Fruit fly (Drosophila melanogaster) whole organism, embryonic: Measurements from ENCODE around the gene osy.

Experiments
- BEAF-32 ChIP-seq: fragments of 200-800 bp; sonication (Bioruptor generic); optimal IDR thresholded peaks from 3 replicates; lab custom pipeline; 2017; ENCODE audit warnings: missing biosample characterization, missing genetic modification characterization, mild to moderate bottlenecking, moderate library complexity, missing genetic modification reagents
- CG10321 ChIP-seq: fragments of 200-800 bp; sonication (Bioruptor generic); IDR thresholded peaks from 2 replicates; pipeline ENCODE4 v1.3.6; 2022; ENCODE audit warnings: missing biosample characterization, missing genetic modification characterization
- CG10543 ChIP-seq: fragments of 200-800 bp; sonication (Bioruptor generic); optimal IDR thresholded peaks from 3 replicates; lab custom pipeline; 2017; ENCODE audit warnings: missing biosample characterization, mild to moderate bottlenecking, missing genetic modification characterization, moderate library complexity
- CG11247 ChIP-seq: fragments of 200-800 bp; sonication (Bioruptor generic); IDR thresholded peaks from 2 replicates; pipeline ENCODE4 v1.3.6; 2022; ENCODE audit warnings: missing biosample characterization, missing genetic modification characterization
- CG12219 ChIP-seq: fragments of 200-800 bp; sonication (Bioruptor generic); optimal IDR thresholded peaks from 3 replicates; lab custom pipeline; 2018; ENCODE audit warnings: missing biosample characterization, mild to moderate bottlenecking, missing genetic modification characterization
- CG1233 ChIP-seq: fragments of 200-800 bp; sonication (Bioruptor generic); optimal IDR thresholded peaks from 4 replicates; lab custom pipeline; 2018; ENCODE audit warnings: missing biosample characterization, mild to moderate bottlenecking, missing genetic modification characterization
- CG1603 ChIP-seq: fragments of 200-800 bp; sonication (Bioruptor generic); optimal IDR thresholded peaks from 2 replicates; lab custom pipeline; 2019; ENCODE audit warnings: missing biosample characterization, mild to moderate bottlenecking, missing genetic modification characterization, moderate library complexity
- CG1792 ChIP-seq: fragments of 200-800 bp; sonication (Bioruptor generic); optimal IDR thresholded peaks from 2 replicates; lab custom pipeline; 2016; ENCODE audit warnings: missing biosample characterization, missing genetic modification characterization
- CG30403 ChIP-seq: fragments of 200-800 bp; sonication (Bioruptor generic); optimal IDR thresholded peaks from 3 replicates; lab custom pipeline; 2016; ENCODE audit warnings: missing biosample characterization, missing genetic modification characterization
- CG31441 ChIP-seq: fragments of 200-800 bp; sonication (Bioruptor generic); IDR thresholded peaks from 2 replicates; pipeline ENCODE4 v1.3.6; 2022; ENCODE audit warnings: missing biosample characterization, missing genetic modification characterization
- CG3163 ChIP-seq: fragments of 200-800 bp; sonication (Bioruptor generic); optimal IDR thresholded peaks from 3 replicates; lab custom pipeline; 2016; ENCODE audit warnings: missing biosample characterization, missing genetic modification characterization
- CG32767 ChIP-seq: fragments of 200-800 bp; sonication (Bioruptor generic); IDR thresholded peaks from 2 replicates; pipeline ENCODE4 v1.3.6; 2022; ENCODE audit warnings: missing biosample characterization, missing genetic modification characterization
- CG3847 ChIP-seq: fragments of 200-800 bp; sonication (Bioruptor generic); IDR thresholded peaks from 2 replicates; pipeline ENCODE4 v1.3.6; 2022; ENCODE audit warnings: missing biosample characterization, missing genetic modification characterization
- CG3995 ChIP-seq: fragments of 200-800 bp; sonication (Bioruptor generic); optimal IDR thresholded peaks from 3 replicates; lab custom pipeline; 2016; ENCODE audit warnings: missing biosample characterization, missing genetic modification characterization
- CG4404 ChIP-seq: fragments of 200-800 bp; sonication (Bioruptor generic); IDR thresholded peaks from 2 replicates; pipeline ENCODE4 v1.3.6; 2022; ENCODE audit warnings: missing biosample characterization, missing genetic modification characterization
- CG6254 ChIP-seq: fragments of 200-800 bp; sonication (Bioruptor generic); optimal IDR thresholded peaks from 3 replicates; lab custom pipeline; 2017; ENCODE audit warnings: mild to moderate bottlenecking, missing biosample characterization, missing genetic modification reagents, missing genetic modification characterization
- CG6654 ChIP-seq: fragments of 200-800 bp; sonication (Bioruptor generic); optimal IDR thresholded peaks from 2 replicates; lab custom pipeline; 2017; ENCODE audit warnings: missing biosample characterization, mild to moderate bottlenecking, missing genetic modification characterization
- CG7745 ChIP-seq: fragments of 200-800 bp; sonication (Bioruptor generic); optimal IDR thresholded peaks from 2 replicates; lab custom pipeline; 2018; ENCODE audit warnings: missing biosample characterization, mild to moderate bottlenecking, missing genetic modification characterization, moderate library complexity
- CG7786 ChIP-seq: fragments of 200-800 bp; sonication (Bioruptor generic); optimal IDR thresholded peaks from 2 replicates; lab custom pipeline; 2016; ENCODE audit warnings: missing biosample characterization, missing genetic modification characterization
- CG8388 ChIP-seq: fragments of 200-800 bp; sonication (Bioruptor generic); optimal IDR thresholded peaks from 2 replicates; lab custom pipeline; 2019; ENCODE audit warnings: missing biosample characterization, mild to moderate bottlenecking, missing genetic modification characterization, moderate library complexity
- CG9609 ChIP-seq: fragments of 200-800 bp; sonication (Bioruptor generic); optimal IDR thresholded peaks from 3 replicates; lab custom pipeline; 2016; ENCODE audit warnings: missing biosample characterization, missing genetic modification characterization
- Elba2 ChIP-seq: fragments of 200-800 bp; sonication (Bioruptor generic); optimal IDR thresholded peaks from 3 replicates; lab custom pipeline; 2016; ENCODE audit warnings: missing biosample characterization, missing genetic modification characterization
- GATAe ChIP-seq: fragments of 200-800 bp; sonication (Bioruptor generic); conservative IDR thresholded peaks from 2 replicates; pipeline ENCODE4 v1.3.6; 2022; ENCODE audit warnings: missing biosample characterization, missing genetic modification characterization
- HmgD ChIP-seq: fragments of 200-800 bp; sonication (Bioruptor generic); optimal IDR thresholded peaks from 3 replicates; lab custom pipeline; 2016; ENCODE audit warnings: missing biosample characterization, missing genetic modification characterization
- Hr3 ChIP-seq: fragments of 200-800 bp; sonication (Bioruptor generic); optimal IDR thresholded peaks from 3 replicates; lab custom pipeline; 2016; ENCODE audit warnings: missing biosample characterization, missing genetic modification characterization
- Hr78 ChIP-seq, 2 experiments: fragments of 200-800 bp in 1 of 2; fragments of >200 bp in 1 of 2; sonication (Bioruptor generic) in 1 of 2; optimal IDR thresholded peaks; 2 replicates each; lab custom pipeline; 2017 to 2019; ENCODE audit warnings: missing biosample characterization in 2 of 2, missing genetic modification characterization in 2 of 2, mild to moderate bottlenecking in 1 of 2, moderate library complexity in 1 of 2
- Nf-YB ChIP-seq: fragments of 200-800 bp; sonication (Bioruptor generic); optimal IDR thresholded peaks from 3 replicates; lab custom pipeline; 2019; ENCODE audit warnings: missing biosample characterization, mild to moderate bottlenecking, missing genetic modification characterization, moderate library complexity
- Ravus ChIP-seq: fragments of 200-800 bp; sonication (Bioruptor generic); IDR thresholded peaks from 2 replicates; pipeline ENCODE4 v1.3.6; 2022; ENCODE audit warnings: missing biosample characterization, missing genetic modification characterization
- Rx ChIP-seq: fragments of 200-800 bp; sonication (Bioruptor generic); IDR thresholded peaks from 2 replicates; pipeline ENCODE4 v1.3.6; 2022; ENCODE audit warnings: missing biosample characterization, missing genetic modification characterization
- Spps ChIP-seq: fragments of 200-800 bp; sonication (Bioruptor generic); optimal IDR thresholded peaks from 2 replicates; lab custom pipeline; 2018; ENCODE audit warnings: missing biosample characterization, mild to moderate bottlenecking, missing genetic modification characterization
- Usf ChIP-seq: fragments of 200-800 bp; sonication (Bioruptor generic); optimal IDR thresholded peaks from 2 replicates; lab custom pipeline; 2017; ENCODE audit warnings: missing genotype, missing biosample characterization, missing genetic modification characterization
- bab2 ChIP-seq: fragments of 200-800 bp; sonication (Bioruptor generic); optimal IDR thresholded peaks from 2 replicates; lab custom pipeline; 2016; ENCODE audit warnings: missing biosample characterization, missing genetic modification characterization
- bowl ChIP-seq: fragments of 200-800 bp; sonication (Bioruptor generic); IDR thresholded peaks from 2 replicates; pipeline ENCODE4 v1.3.6; 2022; ENCODE audit warnings: missing biosample characterization, missing genetic modification characterization
- chn ChIP-seq: fragments of 200-800 bp; sonication (Bioruptor generic); optimal IDR thresholded peaks from 2 replicates; lab custom pipeline; 2016; ENCODE audit warnings: missing biosample characterization, missing genetic modification characterization
- crc ChIP-seq: fragments of 200-800 bp; sonication (Bioruptor generic); optimal IDR thresholded peaks from 2 replicates; lab custom pipeline; 2016; ENCODE audit warnings: missing biosample characterization, missing genetic modification characterization
- danr ChIP-seq: fragments of 200-800 bp; sonication (Bioruptor generic); IDR thresholded peaks from 2 replicates; pipeline ENCODE4 v1.3.6; 2022; ENCODE audit warnings: missing biosample characterization, missing genetic modification characterization
- ems ChIP-seq: fragments of 200-800 bp; sonication (Bioruptor generic); optimal IDR thresholded peaks from 3 replicates; lab custom pipeline; 2016; ENCODE audit warnings: missing biosample characterization, missing genetic modification characterization
- eyg ChIP-seq: fragments of 200-800 bp; sonication (Bioruptor generic); optimal IDR thresholded peaks from 3 replicates; lab custom pipeline; 2016; ENCODE audit warnings: missing biosample characterization, missing genetic modification characterization
- ftz-f1 ChIP-seq: fragments of 200-800 bp; sonication (Bioruptor generic); optimal IDR thresholded peaks from 2 replicates; lab custom pipeline; 2016; ENCODE audit warnings: missing biosample characterization, missing genetic modification characterization
- gfzf ChIP-seq: fragments of 200-800 bp; sonication (Bioruptor generic); optimal IDR thresholded peaks from 2 replicates; lab custom pipeline; 2016; ENCODE audit warnings: missing biosample characterization, mild to moderate bottlenecking, missing genetic modification characterization, moderate library complexity
- gro ChIP-seq: fragments of 200-800 bp; sonication (Bioruptor generic); optimal IDR thresholded peaks from 2 replicates; lab custom pipeline; 2016; ENCODE audit warnings: missing biosample characterization, missing genetic modification characterization
- lab ChIP-seq: fragments of 200-800 bp; sonication (Bioruptor generic); optimal IDR thresholded peaks from 3 replicates; lab custom pipeline; 2017; ENCODE audit warnings: missing biosample characterization, missing genetic modification characterization, mild to moderate bottlenecking, moderate library complexity, missing genetic modification reagents
- org-1 ChIP-seq: fragments of 200-800 bp; sonication (Bioruptor generic); optimal IDR thresholded peaks from 2 replicates; lab custom pipeline; 2017; ENCODE audit warnings: missing biosample characterization, missing genetic modification characterization
- pb ChIP-seq: fragments of 200-800 bp; sonication (Bioruptor generic); optimal IDR thresholded peaks from 3 replicates; lab custom pipeline; 2016; ENCODE audit warnings: missing biosample characterization, missing genetic modification characterization
- run ChIP-seq: fragments of 200-800 bp; sonication (Bioruptor generic); optimal IDR thresholded peaks from 3 replicates; lab custom pipeline; 2018; ENCODE audit warnings: missing biosample characterization, mild to moderate bottlenecking, missing genetic modification characterization
- tin ChIP-seq: fragments of 200-800 bp; sonication (Bioruptor generic); optimal IDR thresholded peaks from 3 replicates; lab custom pipeline; 2016; ENCODE audit warnings: missing biosample characterization, missing genetic modification characterization
- twi ChIP-seq: fragments of 200-800 bp; optimal IDR thresholded peaks from 2 replicates; lab custom pipeline; 2019; ENCODE audit warnings: missing biosample characterization, mild to moderate bottlenecking, missing genetic modification characterization, moderate library complexity
- usp ChIP-seq: fragments of >200 bp; optimal IDR thresholded peaks from 2 replicates; lab custom pipeline; 2017; ENCODE audit warnings: missing biosample characterization, missing genetic modification characterization
- wdn ChIP-seq: fragments of 200-800 bp; sonication (Bioruptor generic); IDR thresholded peaks from 2 replicates; pipeline ENCODE4 v1.3.6; 2022; ENCODE audit warnings: missing biosample characterization, missing genetic modification characterization
- wor ChIP-seq: fragments of 200-800 bp; sonication (Bioruptor generic); IDR thresholded peaks from 2 replicates; pipeline ENCODE4 v1.3.6; 2022; ENCODE audit warnings: missing biosample characterization, missing genetic modification characterization
- zen2 ChIP-seq: fragments of 200-800 bp; sonication (Bioruptor generic); IDR thresholded peaks from 3 replicates; pipeline ENCODE4 v1.3.6; 2022; ENCODE audit warnings: missing biosample characterization, missing genetic modification characterization; ENCODE audit not compliant: partially characterized antibody
- zf30C ChIP-seq: fragments of 200-800 bp; sonication (Bioruptor generic); optimal IDR thresholded peaks from 3 replicates; lab custom pipeline; 2018; ENCODE audit warnings: missing biosample characterization, mild to moderate bottlenecking, missing genetic modification characterization
- zfh2 ChIP-seq: fragments of 200-800 bp; sonication (Bioruptor generic); optimal IDR thresholded peaks from 2 replicates; lab custom pipeline; 2016; ENCODE audit warnings: missing biosample characterization, missing genetic modification characterization

osy gene

dm6 chr3R:26333319-26333718 lies 15.2 kb downstream of the osy start (continued):
- no peak for TF ChIP-seq GATAe (GFP tag; lab: Robert Waterston, UW)
- peak; percentile 16 for TF ChIP-seq gro (GFP tag; lab: Kevin White, UChicago)
- no peak for TF ChIP-seq CG4404
- TF ChIP-seq zf30C (GFP tag; lab: Kevin White, UChicago): no peak
- TF ChIP-seq ftz-f1 (GFP tag; lab: Kevin White, UChicago): no peak
- TF ChIP-seq lab (GFP tag; lab: Kevin White, UChicago): peak; percentile 80
- no peak for TF ChIP-seq twi (tag; lab: Kevin White, UChicago)
- TF ChIP-seq CG32767: no peak
- TF ChIP-seq Elba2 (GFP tag; lab: Kevin White, UChicago): no peak
- TF ChIP-seq bab2 (GFP tag; lab: Kevin White, UChicago): no peak
- TF ChIP-seq CG7745: no peak
- TF ChIP-seq CG10543 (GFP tag; lab: Kevin White, UChicago): no peak
- no peak for TF ChIP-seq crc (GFP tag; lab: Kevin White, UChicago)
- no peak for TF ChIP-seq wdn (GFP tag; lab: Robert Waterston, UW)
- TF ChIP-seq CG6254 (GFP tag; lab: Kevin White, UChicago): no peak
- no peak for TF ChIP-seq gfzf (GFP tag; lab: Kevin White, UChicago)
- TF ChIP-seq CG12219 (GFP tag; lab: Kevin White, UChicago): no peak
- no peak for TF ChIP-seq chn (GFP tag; lab: Kevin White, UChicago)
- no peak for TF ChIP-seq CG11247
- TF ChIP-seq CG6654 (GFP tag; lab: Kevin White, UChicago): no peak
- TF ChIP-seq CG1603: no peak
- no peak for TF ChIP-seq CG3847 (GFP tag; lab: Robert Waterston, UW)
- no peak for TF ChIP-seq run
- peak; percentile 57 for TF ChIP-seq CG30403
- no peak for TF ChIP-seq Hr3 (GFP tag; lab: Kevin White, UChicago)
- no peak for TF ChIP-seq CG8388 (GFP tag; lab: Kevin White, UChicago)
- no peak for TF ChIP-seq Hr78 (GFP tag; optimal IDR thresholded peaks at IDR 0.05; lab: Kevin White, UChicago)
- TF ChIP-seq wor (GFP tag; lab: Robert Waterston, UW): 0 out of 2 replicates have a peak, but pooled peaks have one; percentile 20
- TF ChIP-seq org-1 (GFP tag; lab: Kevin White, UChicago): peak; percentile 25
- TF ChIP-seq BEAF-32 (GFP tag; lab: Kevin White, UChicago): no peak
- no peak for TF ChIP-seq CG1233 (GFP tag; lab: Kevin White, UChicago)
- no peak for TF ChIP-seq Usf (GFP tag; lab: Kevin White, UChicago)
- peak; percentile 19 for TF ChIP-seq zfh2
- no peak for TF ChIP-seq eyg (GFP tag; lab: Kevin White, UChicago)
- no peak for TF ChIP-seq ems (GFP tag; lab: Kevin White, UChicago)
- TF ChIP-seq Nf-YB: no peak
- no peak for TF ChIP-seq CG7786 (GFP tag; lab: Kevin White, UChicago)
- TF ChIP-seq CG1792 (GFP tag; lab: Kevin White, UChicago): no peak
- TF ChIP-seq Ravus (GFP tag; lab: Robert Waterston, UW): no peak
- TF ChIP-seq CG3995: no peak
- no peak for TF ChIP-seq bowl
- TF ChIP-seq CG10321 (GFP tag; lab: Robert Waterston, UW): no peak
- TF ChIP-seq Spps (tag; lab: Kevin White, UChicago): no peak
- TF ChIP-seq Rx: no peak
- no peak for TF ChIP-seq CG9609
- TF ChIP-seq usp (GFP tag; lab: Kevin White, UChicago): no peak
- peak; percentile 61 for TF ChIP-seq CG31441 (GFP tag; lab: Robert Waterston, UW)
- TF ChIP-seq HmgD: no peak
- TF ChIP-seq CG3163 (GFP tag; lab: Kevin White, UChicago): no peak
- TF ChIP-seq pb (GFP tag; lab: Kevin White, UChicago): no peak
- TF ChIP-seq zen2 (GFP tag; lab: Robert Waterston, UW): no peak
- TF ChIP-seq danr (GFP tag; lab: Robert Waterston, UW): no peak
- no peak for TF ChIP-seq tin (GFP tag; lab: Kevin White, UChicago)
